Worm (Caenorhabditis elegans): ENCODE data around the gene F35E12.10.

DNA sequence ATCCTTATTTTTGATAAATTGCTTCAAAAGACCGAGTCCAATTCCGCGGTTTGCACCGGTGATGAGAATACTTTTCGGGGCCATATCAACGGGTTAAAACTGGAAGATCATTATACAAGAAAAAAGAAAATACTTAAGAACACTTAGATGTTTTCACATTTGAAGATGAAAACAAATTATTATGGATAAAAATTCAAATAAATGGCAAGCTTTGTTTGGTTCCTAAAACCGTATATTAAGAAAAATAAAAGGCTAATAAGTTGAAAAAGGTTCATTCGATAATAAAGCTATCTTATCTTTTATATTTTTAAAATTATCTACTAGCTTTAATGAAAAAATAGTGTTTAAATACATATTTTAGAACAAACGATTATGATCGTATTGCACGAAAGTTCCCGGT, 4.9 kb upstream of the F35E12.10 start, which contains the start of gene F20G2.1:
- TF ChIP-seq ama-1 (optimal IDR thresholded peaks at IDR 0.05), result no peak
- TF ChIP-seq mdl-1 (tag; optimal IDR thresholded peaks at IDR 0.05), result no peak
- TF ChIP-seq fkh-10 (GFP tag; optimal IDR thresholded peaks at IDR 0.05), result no peak

Data from whole organism, L4 larva.